Worm (Caenorhabditis elegans): Measurements from ENCODE around the gene nas-12.

ce11 chrIV:10235279-10235829 is 11.5 kb downstream of the nas-12 start, which contains the start of gene ech-9:
- TF ChIP-seq nhr-11 (tag; optimal IDR thresholded peaks at IDR 0.05): no peak
- no peak for TF ChIP-seq dmd-4 (tag; optimal IDR thresholded peaks at IDR 0.05; ENCODE audit: borderline replicate concordance)

Data from whole organism, late embryonic.